Fruit fly (Drosophila melanogaster) S2 (cell line): Measurements from ENCODE around the gene cm.

Experiments used
- CG8478 ChIP-seq: fragments of >200 bp; optimal IDR thresholded peaks from 2 replicates; lab custom pipeline; 2018
- CTCF ChIP-seq, 2 experiments: fragments of >200 bp; optimal IDR thresholded peaks; 2 replicates each; lab custom pipeline; 2018

Gene cm

dm6 chrX:6987091-6987490 lies 23.9 kb downstream of the cm start:
- TF ChIP-seq CG8478 (lab: Kevin White, UChicago) (no peak), CTCF (optimal IDR thresholded peaks at IDR 0.05; lab: Kevin White, UChicago) (no peak)

dm6 chrX:6985980-6986827 lies 24.7 kb downstream of the cm start, which contains the start of gene bou:
bou (plus strand) TSS chrX:6986486.
- TF ChIP-seq CTCF (optimal IDR thresholded peaks at IDR 0.05; lab: Kevin White, UChicago) = no peak
- no peak for TF ChIP-seq CG8478 (lab: Kevin White, UChicago)

- TF ChIP-seq CG8478 (lab: Kevin White, UChicago) = no peak
- no peak for TF ChIP-seq CTCF (optimal IDR thresholded peaks at IDR 0.05; lab: Kevin White, UChicago)
Observed at dm6 chrX:6985182-6985851, 25.6 kb downstream of the cm start.

dm6 chrX:6983500-6984320 lies 27.2 kb downstream of the cm start:
- no peak for TF ChIP-seq CTCF (optimal IDR thresholded peaks at IDR 0.05; lab: Kevin White, UChicago)
- no peak for TF ChIP-seq CG8478 (lab: Kevin White, UChicago)

- TF ChIP-seq CG8478 (lab: Kevin White, UChicago) (no peak), CTCF (optimal IDR thresholded peaks at IDR 0.05; lab: Kevin White, UChicago) (no peak)
Observed at dm6 chrX:6982705-6983384, 28.1 kb downstream of the cm start.

- no peak for TF ChIP-seq CG8478 (lab: Kevin White, UChicago)
- TF ChIP-seq CTCF (optimal IDR thresholded peaks at IDR 0.05; lab: Kevin White, UChicago) = no peak
Observed at dm6 chrX:6982054-6982453, 28.9 kb downstream of the cm start.

- TF ChIP-seq CTCF (optimal IDR thresholded peaks at IDR 0.05; lab: Kevin White, UChicago) (no peak), CG8478 (lab: Kevin White, UChicago) (no peak)
Observed at dm6 chrX:6981470-6981952, 29.4 kb downstream of the cm start.

dm6 chrX:6976911-6977310 lies 34.0 kb downstream of the cm start:
- TF ChIP-seq CTCF (optimal IDR thresholded peaks at IDR 0.05; lab: Kevin White, UChicago) = no peak
- no peak for TF ChIP-seq CG8478 (lab: Kevin White, UChicago)

- TF ChIP-seq CG8478 (lab: Kevin White, UChicago) (no peak), CTCF (optimal IDR thresholded peaks at IDR 0.05; lab: Kevin White, UChicago) (no peak)
Observed at dm6 chrX:6976364-6976763, 34.6 kb downstream of the cm start.

dm6 chrX:6974221-6974620 lies 36.7 kb downstream of the cm start:
- TF ChIP-seq CG8478 (lab: Kevin White, UChicago) (no peak), CTCF (optimal IDR thresholded peaks at IDR 0.05; lab: Kevin White, UChicago) (no peak)

- TF ChIP-seq CG8478 (lab: Kevin White, UChicago) = no peak
- peak in 1 of 2 experiments; percentile 37 for TF ChIP-seq CTCF (optimal IDR thresholded peaks at IDR 0.05; lab: Kevin White, UChicago)
Observed at dm6 chrX:6973340-6973739, 37.6 kb downstream of the cm start, which contains the start of gene CG3040. CG3040 (minus strand) TSS chrX:6973393.

dm6 chrX:6969364-6970137 lies 41.4 kb downstream of the cm start, which contains the start of gene CG4586:
CG4586 (plus strand) TSS chrX:6969918.
- TF ChIP-seq CTCF (optimal IDR thresholded peaks at IDR 0.05; lab: Kevin White, UChicago) (no peak), CG8478 (lab: Kevin White, UChicago) (no peak)

dm6 chrX:6968564-6968963 lies 42.4 kb downstream of the cm start, which contains the start of gene Setd3:
Setd3 (minus strand) TSS chrX:6968750.
- TF ChIP-seq CG8478 (lab: Kevin White, UChicago) (no peak), CTCF (optimal IDR thresholded peaks at IDR 0.05; lab: Kevin White, UChicago) (no peak)
